6 worm cellular contexts compared by ENCODE assay signal in the genomic region with DNA sequence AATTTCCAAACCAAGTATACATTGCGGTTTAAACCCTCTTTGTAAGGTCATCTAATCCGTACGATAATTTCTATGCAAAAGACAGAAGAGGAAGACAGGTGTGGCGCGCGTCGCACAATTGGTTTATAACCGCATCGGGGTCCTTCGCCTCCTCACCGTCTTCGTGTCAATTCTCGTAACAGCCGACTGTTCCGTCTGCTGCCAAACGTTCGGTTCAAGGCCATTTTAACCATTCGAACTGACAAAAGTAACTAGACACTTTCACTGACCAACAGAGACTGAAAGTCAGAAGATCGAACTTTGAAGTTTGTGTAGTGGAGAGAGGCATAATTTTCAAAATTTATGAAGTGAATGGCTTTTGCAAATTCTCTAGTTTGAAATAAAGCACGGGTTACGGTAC.
TF ChIP-seq lines count a peak whose summit lies in the region.

No protein-coding gene starts in this region.

TF ChIP-seq in whole organism, L1 larva, 84 proteins besides CTCF, POLR2A, EP300 and RAD21:
- TF ChIP-seq nhr-84 (tag; optimal IDR thresholded peaks at IDR 0.05; lab: Kevin White, UChicago) (no peak), fos-1 (tag; optimal IDR thresholded peaks at IDR 0.05; lab: Kevin White, UChicago) (no peak), grh-1 (GFP tag; IDR thresholded peaks at IDR 0.05; lab: Robert Waterston, UW) (no peak), C34B4.2 (tag; optimal IDR thresholded peaks at IDR 0.05; lab: Kevin White, UChicago) (no peak), mep-1 (tag; optimal IDR thresholded peaks at IDR 0.05; lab: Kevin White, UChicago) (peak; percentile 24), blmp-1 (tag; optimal IDR thresholded peaks at IDR 0.05; lab: Kevin White, UChicago) (peak; percentile 63), fkh-10 (GFP tag; optimal IDR thresholded peaks at IDR 0.05; lab: Kevin White, UChicago) (no peak), pax-3 (tag; optimal IDR thresholded peaks at IDR 0.05; lab: Kevin White, UChicago) (no peak), zag-1 (tag; optimal IDR thresholded peaks at IDR 0.05; lab: Kevin White, UChicago) (no peak), lin-14 (GFP tag; optimal IDR thresholded peaks at IDR 0.05; lab: Kevin White, UChicago) (peak; percentile 19), nhr-20 (tag; optimal IDR thresholded peaks at IDR 0.05; lab: Kevin White, UChicago) (no peak), unc-130 (tag; optimal IDR thresholded peaks at IDR 0.05; lab: Kevin White, UChicago) (no peak), ztf-11 (tag; optimal IDR thresholded peaks at IDR 0.05; lab: Kevin White, UChicago) (no peak), hpl-2 (GFP tag; optimal IDR thresholded peaks at IDR 0.05; lab: Kevin White, UChicago) (no peak)
TF ChIP-seq in whole organism, L1 larva: peak in this region for 3.

TF ChIP-seq in whole organism, L2 larva, 48 proteins besides CTCF, POLR2A, EP300 and RAD21:
- TF ChIP-seq nhr-21 (tag; optimal IDR thresholded peaks at IDR 0.05; lab: Kevin White, UChicago) = no peak
- no peak for TF ChIP-seq F13H6.1 (tag; optimal IDR thresholded peaks at IDR 0.05; lab: Kevin White, UChicago)
- TF ChIP-seq ama-1 (optimal IDR thresholded peaks at IDR 0.05; lab: Kevin White, UChicago) = no peak
- TF ChIP-seq nhr-25 (tag; optimal IDR thresholded peaks at IDR 0.05; lab: Kevin White, UChicago) = peak; percentile 57
- no peak for TF ChIP-seq nhr-23 (tag; optimal IDR thresholded peaks at IDR 0.05; lab: Kevin White, UChicago)
- TF ChIP-seq ztf-11 (tag; optimal IDR thresholded peaks at IDR 0.05; lab: Kevin White, UChicago) = no peak
- no peak for TF ChIP-seq crh-2 (tag; optimal IDR thresholded peaks at IDR 0.05; lab: Kevin White, UChicago)
- TF ChIP-seq blmp-1 (tag; optimal IDR thresholded peaks at IDR 0.05; lab: Kevin White, UChicago; ENCODE audit: insufficient read depth) = peak; percentile 84
- TF ChIP-seq lin-13 (GFP tag; optimal IDR thresholded peaks at IDR 0.05; lab: Kevin White, UChicago) = no peak

TF ChIP-seq in whole organism, L3 larva, 47 proteins besides CTCF, POLR2A, EP300 and RAD21:
- TF ChIP-seq pha-4 (tag; optimal IDR thresholded peaks at IDR 0.05; lab: Kevin White, UChicago) = no peak
- TF ChIP-seq nhr-25 (tag; optimal IDR thresholded peaks at IDR 0.05; lab: Kevin White, UChicago) = peak; percentile 78
- TF ChIP-seq zag-1 (tag; optimal IDR thresholded peaks at IDR 0.05; lab: Kevin White, UChicago) = no peak
- no peak for TF ChIP-seq elt-3 (tag; optimal IDR thresholded peaks at IDR 0.05; lab: Kevin White, UChicago)
- TF ChIP-seq nhr-28 (tag; optimal IDR thresholded peaks at IDR 0.05; lab: Kevin White, UChicago) = no peak
- no peak for TF ChIP-seq ceh-82 (tag; optimal IDR thresholded peaks at IDR 0.05; lab: Kevin White, UChicago)

TF ChIP-seq in whole organism, L4 larva, 104 proteins besides CTCF, POLR2A, EP300 and RAD21:
- TF ChIP-seq nhr-28 (tag; optimal IDR thresholded peaks at IDR 0.05; lab: Kevin White, UChicago) (peak; percentile 50), mep-1 (tag; optimal IDR thresholded peaks at IDR 0.05; lab: Kevin White, UChicago) (peak; percentile 12), nhr-25 (tag; optimal IDR thresholded peaks at IDR 0.05; lab: Kevin White, UChicago; ENCODE audit: borderline replicate concordance, insufficient read depth) (peak; percentile 55), daf-19 (GFP tag; conservative IDR thresholded peaks at IDR 0.05; lab: Robert Waterston, UW) (no peak)

TF ChIP-seq in whole organism, mixed stage, embryonic, 35 proteins besides CTCF, POLR2A, EP300 and RAD21:
- TF ChIP-seq blmp-1 (tag; optimal IDR thresholded peaks at IDR 0.05; lab: Kevin White, UChicago) (peak; percentile 33), lin-13 (tag; optimal IDR thresholded peaks at IDR 0.05; lab: Kevin White, UChicago) (no peak)

TF ChIP-seq in whole organism, young adult, 124 proteins besides CTCF, POLR2A, EP300 and RAD21:
- TF ChIP-seq snpc-4 (GFP tag; optimal IDR thresholded peaks at IDR 0.05; lab: Kevin White, UChicago) (no peak), snpc-4 (tag; optimal IDR thresholded peaks at IDR 0.05; lab: Kevin White, UChicago) (no peak), lin-26 (GFP tag; IDR thresholded peaks at IDR 0.05; lab: Robert Waterston, UW) (0 out of 2 replicates have a peak, but pooled peaks have one; percentile 21), pha-4 (tag; optimal IDR thresholded peaks at IDR 0.05; lab: Kevin White, UChicago) (no peak), ztf-6 (GFP tag; IDR thresholded peaks at IDR 0.05; lab: Robert Waterston, UW) (no peak)
